Worm (Caenorhabditis elegans) whole organism, L4 larva: ENCODE measurements around the gene ZK228.1.

Experiments
- D1046.2 ChIP-seq: fragments of 200-800 bp; sonication (Bioruptor generic); IDR thresholded peaks from 2 replicates; pipeline ENCODE4 v1.3.6; 2022; ENCODE audit warnings: missing genetic modification characterization, missing compliant biosample characterization
- F10B5.3 ChIP-seq: sonication (generic microtip); optimal IDR thresholded peaks from 2 replicates; lab custom pipeline; 2016; ENCODE audit warnings: mild to moderate bottlenecking, missing genetic modification characterization, missing compliant biosample characterization
- F49E8.2 ChIP-seq: sonication (generic microtip); optimal IDR thresholded peaks from 2 replicates; lab custom pipeline; 2016; ENCODE audit warnings: missing compliant biosample characterization, mild to moderate bottlenecking, missing genetic modification characterization, borderline replicate concordance
- Y105C5A.15 ChIP-seq: fragments of 200-800 bp; sonication (Bioruptor generic); IDR thresholded peaks from 2 replicates; pipeline ENCODE4 v1.3.6; 2022; ENCODE audit warnings: missing genetic modification characterization, missing compliant biosample characterization
- ZK337.2 ChIP-seq: fragments of 200-800 bp; sonication (Bioruptor generic); IDR thresholded peaks from 2 replicates; pipeline ENCODE4 v1.3.6; 2022; ENCODE audit warnings: missing genetic modification reagents, missing genetic modification characterization, missing compliant biosample characterization
- aha-1 ChIP-seq: fragments of 150-350 bp; peaks from one replicate; lab custom pipeline; 2014; ENCODE audit warnings: missing biosample characterization, missing genetic modification characterization
- aly-2 ChIP-seq: sonication (generic microtip); optimal IDR thresholded peaks from 2 replicates; lab custom pipeline; 2018; ENCODE audit warnings: missing biosample characterization, missing genetic modification characterization
- ama-1 ChIP-seq: fragments of 150-350 bp; optimal IDR thresholded peaks from 2 replicates; lab custom pipeline; 2014; ENCODE audit warnings: inconsistent platforms, mixed read lengths
- arid-1 ChIP-seq: fragments of 200-800 bp; sonication (Bioruptor generic); conservative IDR thresholded peaks from 2 replicates; pipeline ENCODE4 v1.3.6; 2022; ENCODE audit warnings: missing genetic modification reagents, missing genetic modification characterization, missing compliant biosample characterization
- ceh-28 ChIP-seq: fragments of 150-350 bp; optimal IDR thresholded peaks from 2 replicates; lab custom pipeline; 2014; ENCODE audit warnings: missing biosample characterization, missing genetic modification reagents, missing genetic modification characterization
- ceh-32 ChIP-seq: sonication (generic microtip); optimal IDR thresholded peaks from 2 replicates; lab custom pipeline; 2016; ENCODE audit warnings: mild to moderate bottlenecking, missing genetic modification characterization, missing compliant biosample characterization; ENCODE audit not compliant: poor library complexity
- ces-1 ChIP-seq: fragments of 150-350 bp; sonication (generic microtip); optimal IDR thresholded peaks from 4 replicates; lab custom pipeline; 2014; ENCODE audit warnings: missing biosample characterization, missing genetic modification reagents, missing genetic modification characterization
- cey-2 ChIP-seq: sonication (generic microtip); optimal IDR thresholded peaks from 3 replicates; lab custom pipeline; 2017; ENCODE audit warnings: missing genetic modification characterization, mild to moderate bottlenecking, missing compliant biosample characterization, antibody characterized with exemption, borderline replicate concordance; ENCODE audit not compliant: insufficient read depth
- daf-16 ChIP-seq, 3 experiments: sonication (generic microtip); optimal IDR thresholded peaks; 2 replicates each; lab custom pipeline; 2016 to 2017; ENCODE audit warnings: missing genetic modification characterization in 3 of 3, missing genetic modification reagents in 3 of 3, mild to moderate bottlenecking in 2 of 3, missing compliant biosample characterization in 2 of 3, missing biosample characterization in 1 of 3, moderate library complexity in 1 of 3
- daf-19 ChIP-seq: fragments of 200-800 bp; sonication (Bioruptor generic); conservative IDR thresholded peaks from 2 replicates; pipeline ENCODE4 v1.3.6; 2022; ENCODE audit warnings: missing genetic modification characterization, missing compliant biosample characterization
- daf-8 ChIP-seq: fragments of 200-800 bp; sonication (Bioruptor generic); IDR thresholded peaks from 2 replicates; pipeline ENCODE4 v1.3.6; 2022; ENCODE audit warnings: missing genetic modification characterization, missing compliant biosample characterization
- dmd-8 ChIP-seq: fragments of 200-800 bp; sonication (Bioruptor generic); IDR thresholded peaks from 2 replicates; pipeline ENCODE4 v1.3.6; 2022; ENCODE audit warnings: missing genetic modification characterization, missing compliant biosample characterization
- dpl-1 ChIP-seq: fragments of 150-350 bp; optimal IDR thresholded peaks from 2 replicates; lab custom pipeline; 2014; ENCODE audit warnings: missing biosample characterization, missing genetic modification reagents, missing genetic modification characterization
- dve-1 ChIP-seq: sonication (generic microtip); optimal IDR thresholded peaks from 2 replicates; lab custom pipeline; 2017; ENCODE audit warnings: antibody characterized with exemption, mild to moderate bottlenecking, missing genetic modification characterization, missing compliant biosample characterization; ENCODE audit not compliant: insufficient read depth
- egl-43 ChIP-seq: fragments of 200-800 bp; sonication (Bioruptor generic); IDR thresholded peaks from 2 replicates; pipeline ENCODE4 v1.3.6; 2022; ENCODE audit warnings: missing genetic modification reagents, missing genetic modification characterization, missing compliant biosample characterization
- fkh-10 ChIP-seq: fragments of 150-350 bp; optimal IDR thresholded peaks from 2 replicates; lab custom pipeline; 2014; ENCODE audit warnings: missing biosample characterization, missing genetic modification reagents, missing genetic modification characterization
- fos-1 ChIP-seq: fragments of 150-350 bp; optimal IDR thresholded peaks from 2 replicates; lab custom pipeline; 2014; ENCODE audit warnings: missing biosample characterization, missing genetic modification characterization
- gei-8 ChIP-seq: fragments of 200-800 bp; sonication (Bioruptor generic); optimal IDR thresholded peaks from 2 replicates; lab custom pipeline; 2018; ENCODE audit warnings: mild to moderate bottlenecking, missing genetic modification characterization, missing compliant biosample characterization
- hif-1 ChIP-seq, 2 experiments: sonication (generic microtip); optimal IDR thresholded peaks; 2 replicates each; lab custom pipeline; 2016 to 2017; ENCODE audit warnings: missing compliant biosample characterization in 2 of 2, missing genetic modification characterization in 2 of 2, missing genetic modification reagents in 2 of 2, missing genotype in 2 of 2, mild to moderate bottlenecking in 1 of 2
- hlh-11 ChIP-seq: fragments of 200-800 bp; sonication (Bioruptor generic); optimal IDR thresholded peaks from 2 replicates; lab custom pipeline; 2018; ENCODE audit warnings: mild to moderate bottlenecking, missing genetic modification characterization, missing compliant biosample characterization
- hlh-30 ChIP-seq: sonication (generic microtip); optimal IDR thresholded peaks from 2 replicates; lab custom pipeline; 2017; ENCODE audit warnings: antibody characterized with exemption, mild to moderate bottlenecking, missing genetic modification characterization, missing compliant biosample characterization; ENCODE audit not compliant: insufficient read depth
- hmg-1.1 ChIP-seq: fragments of 200-800 bp; sonication (Bioruptor generic); IDR thresholded peaks from 2 replicates; pipeline ENCODE4 v1.3.6; 2022; ENCODE audit warnings: missing genetic modification reagents, missing genetic modification characterization, missing compliant biosample characterization
- lin-38 ChIP-seq: fragments of 200-800 bp; sonication (Bioruptor generic); IDR thresholded peaks from 2 replicates; pipeline ENCODE4 v1.3.6; 2022; ENCODE audit warnings: missing genetic modification reagents, missing genetic modification characterization, missing compliant biosample characterization
- lir-3 ChIP-seq: sonication (generic microtip); optimal IDR thresholded peaks from 2 replicates; lab custom pipeline; 2016; ENCODE audit warnings: mild to moderate bottlenecking, missing genetic modification characterization, missing compliant biosample characterization
- lsy-2 ChIP-seq, 2 experiments: fragments of 150-350 bp in 1 of 2; sonication (generic microtip) in 1 of 2; optimal IDR thresholded peaks; 2 replicates each; lab custom pipeline; 2014 to 2017; ENCODE audit warnings: missing biosample characterization in 2 of 2, missing genetic modification characterization in 2 of 2
- madf-9 ChIP-seq: fragments of 200-800 bp; sonication (Bioruptor generic); conservative IDR thresholded peaks from 2 replicates; pipeline ENCODE4 v1.3.6; 2022; ENCODE audit warnings: missing genetic modification reagents, missing genetic modification characterization, missing compliant biosample characterization
- mdl-1 ChIP-seq, 2 experiments: fragments of 150-350 bp in 1 of 2; sonication (generic microtip) in 1 of 2; optimal IDR thresholded peaks; 2 replicates each; lab custom pipeline; 2014 to 2017; ENCODE audit warnings: missing biosample characterization in 2 of 2, missing genetic modification characterization in 2 of 2
- mxl-2 ChIP-seq: fragments of 200-800 bp; sonication (Bioruptor generic); conservative IDR thresholded peaks from 2 replicates; pipeline ENCODE4 v1.3.6; 2022; ENCODE audit warnings: missing genetic modification reagents, missing genetic modification characterization, missing compliant biosample characterization
- nhr-10 ChIP-seq: fragments of 150-350 bp; optimal IDR thresholded peaks from 2 replicates; lab custom pipeline; 2014; ENCODE audit warnings: missing biosample characterization, missing genetic modification characterization
- nhr-11 ChIP-seq: fragments of 150-350 bp; optimal IDR thresholded peaks from 2 replicates; lab custom pipeline; 2014; ENCODE audit warnings: missing biosample characterization, missing genetic modification characterization
- nhr-237 ChIP-seq: sonication (generic microtip); optimal IDR thresholded peaks from 2 replicates; lab custom pipeline; 2017; ENCODE audit warnings: missing biosample characterization, missing genetic modification characterization
- nhr-28 ChIP-seq: fragments of 150-350 bp; optimal IDR thresholded peaks from 2 replicates; lab custom pipeline; 2014; ENCODE audit warnings: missing biosample characterization, missing genetic modification characterization
- nhr-6 ChIP-seq: fragments of 150-350 bp; optimal IDR thresholded peaks from 2 replicates; lab custom pipeline; 2014; ENCODE audit warnings: missing biosample characterization, missing genetic modification characterization
- nhr-76 ChIP-seq: fragments of 150-350 bp; optimal IDR thresholded peaks from 2 replicates; lab custom pipeline; 2014; ENCODE audit warnings: missing biosample characterization, missing genetic modification characterization
- php-3 ChIP-seq: fragments of 200-800 bp; sonication (Bioruptor generic); IDR thresholded peaks from 2 replicates; pipeline ENCODE4 v1.3.6; 2022; ENCODE audit warnings: missing genetic modification reagents, missing genetic modification characterization, missing compliant biosample characterization
- pqm-1 ChIP-seq: sonication (generic microtip); optimal IDR thresholded peaks from 2 replicates; lab custom pipeline; 2017; ENCODE audit warnings: missing biosample characterization, missing genetic modification characterization
- rbr-2 ChIP-seq: sonication (generic microtip); optimal IDR thresholded peaks from 2 replicates; lab custom pipeline; 2016; ENCODE audit warnings: missing genotype, missing genetic modification characterization, missing compliant biosample characterization
- saeg-2 ChIP-seq: fragments of 200-800 bp; sonication (Bioruptor generic); IDR thresholded peaks from 2 replicates; pipeline ENCODE4 v1.3.6; 2022; ENCODE audit warnings: missing genetic modification reagents, missing genetic modification characterization, missing compliant biosample characterization
- sdz-12 ChIP-seq: fragments of 200-800 bp; sonication (Bioruptor generic); optimal IDR thresholded peaks from 2 replicates; lab custom pipeline; 2018; ENCODE audit warnings: mild to moderate bottlenecking, missing genetic modification characterization, missing compliant biosample characterization
- skn-1 ChIP-seq: fragments of 150-350 bp; optimal IDR thresholded peaks from 2 replicates; lab custom pipeline; 2014; ENCODE audit warnings: missing biosample characterization, missing genetic modification characterization
- snpc-1.2 ChIP-seq: fragments of 200-800 bp; sonication (Bioruptor generic); IDR thresholded peaks from 2 replicates; pipeline ENCODE4 v1.3.6; 2022; ENCODE audit warnings: missing genetic modification reagents, missing genetic modification characterization, missing compliant biosample characterization
- tag-97 ChIP-seq: fragments of 200-800 bp; sonication (Bioruptor generic); IDR thresholded peaks from 2 replicates; pipeline ENCODE4 v1.3.6; 2022; ENCODE audit warnings: missing genetic modification characterization, missing compliant biosample characterization
- zip-2 ChIP-seq: fragments of 150-350 bp; optimal IDR thresholded peaks from 2 replicates; lab custom pipeline; 2014; ENCODE audit warnings: missing biosample characterization, missing genetic modification characterization
- ztf-11 ChIP-seq: fragments of 150-350 bp; optimal IDR thresholded peaks from 2 replicates; lab custom pipeline; 2014; ENCODE audit warnings: missing biosample characterization, missing genetic modification characterization

ZK228.1 gene

ce11 chrV:18456574-18456973 lies 12.4 kb downstream of the ZK228.1 start, which contains the start of gene ZK228.10:
TSS of gene ZK228.10 (plus strand) at chrV:18456874.
- TF ChIP-seq dpl-1 (no peak), gei-8 (GFP tag; lab: Kevin White, UChicago) (no peak)

- TF ChIP-seq daf-16 (GFP tag; optimal IDR thresholded peaks at IDR 0.05; lab: Kevin White, UChicago) (no peak), daf-16 (tag; optimal IDR thresholded peaks at IDR 0.05; lab: Kevin White, UChicago) (peak; percentile 55), saeg-2 (GFP tag; lab: Robert Waterston, UW) (no peak), hlh-30 (no peak), aly-2 (tag; lab: Kevin White, UChicago) (no peak), nhr-76 (tag; lab: Kevin White, UChicago) (no peak), hmg-1.1 (no peak), F10B5.3 (no peak), hlh-11 (peak; percentile 52), gei-8 (GFP tag; lab: Kevin White, UChicago) (no peak), ceh-32 (no peak), fkh-10 (GFP tag; lab: Kevin White, UChicago) (no peak), D1046.2 (GFP tag; lab: Robert Waterston, UW) (no peak), tag-97 (GFP tag; lab: Robert Waterston, UW) (no peak), daf-19 (GFP tag; lab: Robert Waterston, UW) (no peak), dmd-8 (GFP tag; lab: Robert Waterston, UW) (no peak), php-3 (GFP tag; lab: Robert Waterston, UW) (peak; percentile 35; the same call in 1 of the 2 replicates), F49E8.2 (tag; lab: Kevin White, UChicago) (no peak), cey-2 (tag; lab: Kevin White, UChicago) (no peak), lir-3 (no peak), nhr-6 (no peak), nhr-237 (tag; lab: Kevin White, UChicago) (no peak), zip-2 (tag; lab: Kevin White, UChicago) (no peak), rbr-2 (tag; lab: Kevin White, UChicago) (no peak), nhr-11 (no peak), dve-1 (tag; lab: Kevin White, UChicago) (no peak), Y105C5A.15 (no peak), ZK337.2 (GFP tag; lab: Robert Waterston, UW) (no peak), mdl-1 (tag; optimal IDR thresholded peaks at IDR 0.05; lab: Kevin White, UChicago) (no peak), lsy-2 (tag; optimal IDR thresholded peaks at IDR 0.05; lab: Kevin White, UChicago) (no peak), ama-1 (lab: Kevin White, UChicago) (no peak), sdz-12 (GFP tag; lab: Kevin White, UChicago) (no peak), daf-8 (GFP tag; lab: Robert Waterston, UW) (no peak), arid-1 (GFP tag; lab: Robert Waterston, UW) (no peak), lin-38 (GFP tag; lab: Robert Waterston, UW) (no peak), aha-1 (tag; lab: Kevin White, UChicago) (no peak), skn-1 (tag; lab: Kevin White, UChicago) (no peak), ztf-11 (tag; lab: Kevin White, UChicago) (no peak), nhr-28 (tag; lab: Kevin White, UChicago) (peak; percentile 91), ces-1 (GFP tag; lab: Kevin White, UChicago) (no peak), nhr-10 (no peak), snpc-1.2 (GFP tag; lab: Robert Waterston, UW) (no peak), mxl-2 (GFP tag; lab: Robert Waterston, UW) (no peak), ceh-28 (tag; lab: Kevin White, UChicago) (no peak), egl-43 (GFP tag; lab: Robert Waterston, UW) (no peak), fos-1 (tag; lab: Kevin White, UChicago) (no peak), pqm-1 (tag; lab: Kevin White, UChicago) (peak; percentile 94), madf-9 (GFP tag; lab: Robert Waterston, UW) (no peak), hif-1 (tag; optimal IDR thresholded peaks at IDR 0.05; lab: Kevin White, UChicago) (no peak)
These were observed 17.0 kb downstream of the ZK228.1 start, which contains the start of gene ZK228.3 for ce11 chrV:18461200-18461728. TSS of gene ZK228.3 (minus strand) at chrV:18461250.
